Worm (Caenorhabditis elegans) whole organism, young adult: ENCODE measurements around the gene dsb-2.

Source experiments
- akir-1 ChIP-seq: fragments of 200-800 bp; sonication (Bioruptor generic); optimal IDR thresholded peaks from 2 replicates; lab custom pipeline; 2018; ENCODE audit warnings: mild to moderate bottlenecking, missing genetic modification characterization, moderate library complexity, missing compliant biosample characterization
- aptf-3 ChIP-seq: fragments of 200-800 bp; sonication (Bioruptor generic); IDR thresholded peaks from 2 replicates; pipeline ENCODE4 v1.3.6; 2022; ENCODE audit warnings: missing genetic modification characterization, missing compliant biosample characterization
- bed-2 ChIP-seq: fragments of 200-800 bp; sonication (Bioruptor generic); IDR thresholded peaks from 2 replicates; pipeline ENCODE4 v1.3.6; 2022; ENCODE audit warnings: missing genetic modification reagents, missing genetic modification characterization, missing compliant biosample characterization
- lin-26 ChIP-seq: fragments of 200-800 bp; sonication (Bioruptor generic); IDR thresholded peaks from 2 replicates; pipeline ENCODE4 v1.3.6; 2022; ENCODE audit warnings: missing genetic modification reagents, missing genetic modification characterization, missing compliant biosample characterization
- unc-62 ChIP-seq: fragments of 150-350 bp; optimal IDR thresholded peaks from 2 replicates; lab custom pipeline; 2014; ENCODE audit warnings: missing biosample characterization, missing genetic modification reagents, missing genetic modification characterization

- TF ChIP-seq unc-62 (GFP tag; lab: Kevin White, UChicago) (no peak), lin-26 (GFP tag; lab: Robert Waterston, UW) (peak; percentile 26; the same call in 1 of the 2 replicates), aptf-3 (GFP tag; lab: Robert Waterston, UW) (no peak), bed-2 (GFP tag; lab: Robert Waterston, UW) (no peak), akir-1 (GFP tag; lab: Kevin White, UChicago) (no peak)
Measured at ce11 chrII:14437922-14438458, 27.1 kb downstream of the dsb-2 start, which contains the start of gene K04B12.2.
